Worm (Caenorhabditis elegans) whole organism, early embryonic: ENCODE measurements around the gene Y44A6B.3.

Experiments used
- B0310.2 ChIP-seq: sonication (generic microtip); optimal IDR thresholded peaks from 2 replicates; lab custom pipeline; 2016; ENCODE audit warnings: mild to moderate bottlenecking, missing genetic modification characterization, missing compliant biosample characterization
- F13C5.2 ChIP-seq: sonication (generic microtip); optimal IDR thresholded peaks from 2 replicates; lab custom pipeline; 2017; ENCODE audit warnings: mild to moderate bottlenecking, missing genetic modification characterization, inconsistent platforms, missing compliant biosample characterization
- aly-1 ChIP-seq: sonication (generic microtip); optimal IDR thresholded peaks from 2 replicates; lab custom pipeline; 2016; ENCODE audit warnings: missing genetic modification characterization, missing compliant biosample characterization
- ama-1 ChIP-seq: fragments of 150-350 bp; optimal IDR thresholded peaks from 2 replicates; lab custom pipeline; 2014
- ceh-13 ChIP-seq: fragments of 200-800 bp; sonication (Bioruptor generic); optimal IDR thresholded peaks from 2 replicates; lab custom pipeline; 2018; ENCODE audit warnings: mild to moderate bottlenecking, missing genetic modification characterization, missing compliant biosample characterization
- ceh-36 ChIP-seq: sonication (generic microtip); optimal IDR thresholded peaks from 2 replicates; lab custom pipeline; 2016; ENCODE audit warnings: missing genetic modification characterization, inconsistent platforms, missing compliant biosample characterization
- ets-7 ChIP-seq: sonication (generic microtip); optimal IDR thresholded peaks from 2 replicates; lab custom pipeline; 2016; ENCODE audit warnings: missing genotype, missing genetic modification characterization, missing compliant biosample characterization
- flt-1 ChIP-seq: fragments of 200-800 bp; sonication (Bioruptor generic); IDR thresholded peaks from 2 replicates; pipeline ENCODE4 v1.3.6; 2022; ENCODE audit warnings: missing genetic modification characterization, missing compliant biosample characterization
- hmbx-1 ChIP-seq: sonication (generic microtip); optimal IDR thresholded peaks from 2 replicates; lab custom pipeline; 2016; ENCODE audit warnings: mild to moderate bottlenecking, missing genetic modification characterization, missing compliant biosample characterization
- hmg-4 ChIP-seq: fragments of 200-800 bp; sonication (Bioruptor generic); optimal IDR thresholded peaks from 2 replicates; lab custom pipeline; 2018; ENCODE audit warnings: mild to moderate bottlenecking, missing genetic modification characterization, missing compliant biosample characterization
- hnd-1 ChIP-seq: sonication (generic microtip); optimal IDR thresholded peaks from 2 replicates; lab custom pipeline; 2016; ENCODE audit warnings: missing genetic modification characterization, missing compliant biosample characterization
- pes-1 ChIP-seq: fragments of 200-800 bp; sonication (Bioruptor generic); IDR thresholded peaks from 2 replicates; pipeline ENCODE4 v1.3.6; 2022; ENCODE audit warnings: missing genetic modification reagents, missing genetic modification characterization, missing compliant biosample characterization
- scrt-1 ChIP-seq: fragments of 200-800 bp; sonication (Bioruptor generic); IDR thresholded peaks from 2 replicates; pipeline ENCODE4 v1.3.6; 2022; ENCODE audit warnings: missing genetic modification characterization, missing compliant biosample characterization
- sea-1 ChIP-seq: fragments of 200-800 bp; sonication (Bioruptor generic); conservative IDR thresholded peaks from 2 replicates; pipeline ENCODE4 v1.3.6; 2022; ENCODE audit warnings: missing genetic modification characterization, missing compliant biosample characterization
- tbx-11 ChIP-seq: fragments of 200-800 bp; sonication (Bioruptor generic); IDR thresholded peaks from 2 replicates; pipeline ENCODE4 v1.3.6; 2022; ENCODE audit warnings: missing genetic modification characterization, missing compliant biosample characterization
- tbx-37 ChIP-seq: fragments of 200-800 bp; sonication (Bioruptor generic); conservative IDR thresholded peaks from 2 replicates; pipeline ENCODE4 v1.3.6; 2022; ENCODE audit warnings: missing genetic modification reagents, missing genetic modification characterization, missing compliant biosample characterization
- tra-4 ChIP-seq: sonication (generic microtip); optimal IDR thresholded peaks from 2 replicates; lab custom pipeline; 2017; ENCODE audit warnings: missing genetic modification characterization, missing compliant biosample characterization

The Y44A6B.3 gene

DNA sequence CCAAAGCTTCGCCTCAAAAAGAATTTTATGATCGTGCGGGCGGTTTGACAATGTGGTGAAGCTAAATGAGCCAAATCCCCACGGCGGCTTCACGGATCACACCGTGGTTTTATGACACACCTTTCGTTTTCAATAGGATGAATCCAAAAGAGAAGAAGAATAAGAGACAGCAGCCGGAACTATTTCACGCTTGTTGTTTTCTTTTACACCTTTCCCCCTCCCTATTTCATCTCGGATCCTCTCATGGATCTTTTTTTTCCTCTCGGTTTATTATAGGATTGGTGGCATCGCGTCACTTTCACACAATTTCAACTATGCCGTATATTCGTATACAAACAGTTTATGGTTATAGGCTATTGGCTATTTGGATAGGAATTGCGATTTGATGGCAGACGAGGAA is 25.5 kb upstream of the Y44A6B.3 start:
- no peak for TF ChIP-seq hmg-4
- no peak for TF ChIP-seq ets-7 (tag; lab: Kevin White, UChicago)
- no peak for TF ChIP-seq ceh-13 (GFP tag; lab: Kevin White, UChicago)
- no peak for TF ChIP-seq F13C5.2
- no peak for TF ChIP-seq scrt-1
- no peak for TF ChIP-seq ama-1 (lab: Kevin White, UChicago)
- TF ChIP-seq tra-4 (tag; lab: Kevin White, UChicago): no peak
- no peak for TF ChIP-seq flt-1 (GFP tag; lab: Robert Waterston, UW)
- no peak for TF ChIP-seq tbx-37 (GFP tag; lab: Robert Waterston, UW)
- TF ChIP-seq pes-1: no peak
- TF ChIP-seq sea-1 (GFP tag; lab: Robert Waterston, UW): no peak

ce11 chrV:20662474-20662873 is 24.2 kb upstream of the Y44A6B.3 start:
- TF ChIP-seq ama-1 (lab: Kevin White, UChicago) (no peak), B0310.2 (tag; lab: Kevin White, UChicago) (no peak), F13C5.2 (no peak), tra-4 (tag; lab: Kevin White, UChicago) (no peak), ets-7 (tag; lab: Kevin White, UChicago) (no peak), ceh-36 (tag; lab: Kevin White, UChicago) (no peak), scrt-1 (no peak), hnd-1 (tag; lab: Kevin White, UChicago) (no peak), ceh-13 (GFP tag; lab: Kevin White, UChicago) (no peak), pes-1 (no peak), tbx-37 (GFP tag; lab: Robert Waterston, UW) (no peak)

DNA sequence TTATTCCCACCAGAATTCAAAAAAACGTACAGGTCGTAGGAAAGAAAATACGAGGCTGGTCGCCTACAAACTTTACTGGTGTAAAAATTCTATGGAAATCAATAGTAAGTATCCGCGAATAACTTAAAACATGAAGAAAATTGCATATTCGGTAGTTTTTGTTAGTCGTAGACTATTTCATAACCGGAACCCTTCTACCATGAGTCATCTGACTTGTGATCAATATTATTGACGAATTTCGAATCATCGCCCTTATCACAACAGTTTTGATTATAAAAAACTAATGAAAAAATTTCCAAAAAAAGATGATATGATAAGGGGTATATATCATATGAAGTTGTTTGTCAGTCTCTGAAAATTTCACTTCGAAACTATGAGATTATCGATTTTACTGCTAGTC is 21.8 kb upstream of the Y44A6B.3 start, which contains the start of gene W01F3.2:
W01F3.2 (plus strand) TSS at position 301 of the 400 bp plus-strand sequence.
- TF ChIP-seq ceh-36 (tag; lab: Kevin White, UChicago) (no peak), ceh-13 (GFP tag; lab: Kevin White, UChicago) (no peak), ets-7 (tag; lab: Kevin White, UChicago) (no peak), hmg-4 (no peak), flt-1 (GFP tag; lab: Robert Waterston, UW) (no peak), pes-1 (no peak), ama-1 (lab: Kevin White, UChicago) (no peak), F13C5.2 (no peak), hmbx-1 (tag; lab: Kevin White, UChicago) (no peak), aly-1 (tag; lab: Kevin White, UChicago) (no peak), scrt-1 (no peak)

DNA sequence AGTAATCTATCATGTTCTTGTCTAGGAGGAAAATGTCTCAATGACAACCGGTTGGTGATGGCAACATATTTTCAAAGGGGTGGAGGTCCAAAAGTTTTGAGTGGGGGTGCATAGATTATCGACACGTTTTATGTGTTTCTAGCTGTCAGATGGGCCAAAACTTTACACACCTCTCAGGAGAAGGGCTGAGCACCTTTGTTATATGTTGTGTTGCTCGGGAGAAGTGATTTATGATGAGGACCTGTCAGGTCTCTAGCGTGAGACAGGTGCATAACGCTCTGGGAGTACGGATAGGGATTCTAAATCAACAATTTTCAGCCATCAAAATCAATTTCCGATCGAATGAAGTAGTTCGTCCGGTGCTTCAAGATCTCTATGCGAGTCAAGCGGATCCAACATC is 18.4 kb upstream of the Y44A6B.3 start:
- TF ChIP-seq ets-7 (tag; lab: Kevin White, UChicago): no peak
- no peak for TF ChIP-seq tbx-11 (GFP tag; lab: Robert Waterston, UW)
- TF ChIP-seq flt-1 (GFP tag; lab: Robert Waterston, UW): no peak

DNA sequence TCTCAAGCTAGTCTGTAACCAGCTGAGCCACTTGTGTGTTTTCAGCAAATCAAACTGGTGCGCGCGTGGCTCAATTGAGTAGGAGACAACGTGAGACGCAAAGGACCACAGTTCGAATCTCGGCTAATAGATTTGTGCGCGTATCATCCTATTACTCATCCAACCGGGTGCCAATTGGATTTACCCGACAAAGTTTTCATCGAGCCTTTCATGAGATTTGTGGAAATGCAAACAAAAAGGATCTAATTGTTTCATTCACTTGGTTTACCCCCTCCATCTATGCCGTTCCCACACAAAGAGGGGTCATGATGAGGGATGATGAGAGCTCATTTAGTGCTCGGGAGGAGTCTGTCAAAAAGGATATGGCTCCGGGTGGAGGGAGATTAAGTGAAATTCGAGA is 16.9 kb upstream of the Y44A6B.3 start:
- TF ChIP-seq hmbx-1 (tag; lab: Kevin White, UChicago): no peak
- no peak for TF ChIP-seq tra-4 (tag; lab: Kevin White, UChicago)
- TF ChIP-seq ama-1 (lab: Kevin White, UChicago): no peak
- TF ChIP-seq ets-7 (tag; lab: Kevin White, UChicago): no peak

DNA sequence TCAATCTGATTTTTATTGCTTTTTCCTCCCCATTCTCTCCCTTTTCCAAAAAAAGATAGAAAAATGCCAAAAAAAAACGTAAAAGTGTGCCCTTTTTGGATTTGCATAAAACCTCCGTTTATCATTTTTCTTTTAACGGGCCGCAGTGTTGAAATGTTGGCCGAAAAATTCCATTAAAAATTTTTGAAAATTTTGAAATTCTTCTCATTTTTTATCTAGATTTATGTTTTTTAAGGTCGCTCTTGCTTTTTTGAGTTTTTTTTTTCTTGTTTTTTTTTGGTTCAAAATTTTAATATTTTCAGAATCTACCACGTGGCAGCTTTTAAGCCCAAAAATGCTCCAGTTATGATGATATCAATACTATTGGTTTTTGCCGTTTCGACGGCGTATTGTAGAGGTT is 16.1 kb upstream of the Y44A6B.3 start, which contains the start of gene mnr-1:
mnr-1 (plus strand) TSS at position 301 of the 400 bp plus-strand sequence.
- no peak for TF ChIP-seq B0310.2 (tag; lab: Kevin White, UChicago)
- TF ChIP-seq scrt-1: no peak

DNA sequence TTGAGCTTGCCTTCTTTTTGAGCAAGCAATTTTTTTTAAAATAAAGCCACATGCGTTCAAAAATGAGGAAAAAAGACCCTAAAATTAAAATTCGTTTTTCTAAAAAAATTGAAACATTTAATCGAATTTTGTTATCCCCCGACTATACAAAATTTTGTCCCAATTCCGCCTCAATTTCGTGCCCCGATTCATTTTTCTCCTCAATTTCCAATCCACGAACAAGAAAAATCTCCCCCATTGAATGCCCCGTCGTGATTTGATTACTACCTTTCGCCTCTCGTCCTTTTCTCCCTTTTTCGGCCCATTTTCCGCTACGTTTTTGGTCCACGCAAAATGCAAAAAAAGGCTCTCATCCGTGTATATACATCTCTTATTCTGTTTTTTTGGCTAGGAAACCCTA is 13.7 kb upstream of the Y44A6B.3 start:
- no peak for TF ChIP-seq hnd-1 (tag; lab: Kevin White, UChicago)
- TF ChIP-seq tbx-11 (GFP tag; lab: Robert Waterston, UW): no peak
- no peak for TF ChIP-seq hmg-4
- no peak for TF ChIP-seq flt-1 (GFP tag; lab: Robert Waterston, UW)
- no peak for TF ChIP-seq B0310.2 (tag; lab: Kevin White, UChicago)
- TF ChIP-seq sea-1 (GFP tag; lab: Robert Waterston, UW): no peak
- no peak for TF ChIP-seq hmbx-1 (tag; lab: Kevin White, UChicago)
- TF ChIP-seq F13C5.2: no peak
- no peak for TF ChIP-seq ets-7 (tag; lab: Kevin White, UChicago)
- no peak for TF ChIP-seq scrt-1
- TF ChIP-seq pes-1: no peak
- no peak for TF ChIP-seq aly-1 (tag; lab: Kevin White, UChicago)
- no peak for TF ChIP-seq tra-4 (tag; lab: Kevin White, UChicago)
- TF ChIP-seq ama-1 (lab: Kevin White, UChicago): no peak

DNA sequence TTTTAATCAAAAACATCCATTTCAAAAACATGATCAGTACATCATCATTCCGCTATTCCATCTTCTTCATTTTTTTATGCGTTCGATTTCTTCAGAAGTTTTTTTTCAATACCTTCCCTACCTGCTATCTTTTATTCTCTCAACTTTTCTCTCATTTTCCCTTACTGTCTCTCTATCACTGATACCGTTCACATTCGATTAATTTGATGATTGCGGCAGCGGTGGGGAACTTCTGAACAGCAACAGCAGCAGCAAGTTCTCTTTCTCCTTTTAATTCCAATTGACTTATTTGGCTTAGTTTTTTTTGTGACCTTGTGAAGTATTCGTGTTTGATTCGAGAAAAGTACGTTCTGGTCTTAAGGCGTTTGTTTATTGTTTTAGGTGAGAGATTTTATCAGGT is 10.6 kb upstream of the Y44A6B.3 start:
- no peak for TF ChIP-seq hnd-1 (tag; lab: Kevin White, UChicago)
- no peak for TF ChIP-seq F13C5.2
- no peak for TF ChIP-seq ceh-36 (tag; lab: Kevin White, UChicago)
- TF ChIP-seq ama-1 (lab: Kevin White, UChicago): no peak
- TF ChIP-seq hmg-4: no peak
- no peak for TF ChIP-seq aly-1 (tag; lab: Kevin White, UChicago)
- TF ChIP-seq ceh-13 (GFP tag; lab: Kevin White, UChicago): no peak
- no peak for TF ChIP-seq flt-1 (GFP tag; lab: Robert Waterston, UW)
- TF ChIP-seq ets-7 (tag; lab: Kevin White, UChicago): no peak
- no peak for TF ChIP-seq scrt-1
- TF ChIP-seq sea-1 (GFP tag; lab: Robert Waterston, UW): no peak
- TF ChIP-seq hmbx-1 (tag; lab: Kevin White, UChicago): no peak
- TF ChIP-seq B0310.2 (tag; lab: Kevin White, UChicago): no peak
- no peak for TF ChIP-seq tra-4 (tag; lab: Kevin White, UChicago)
- no peak for TF ChIP-seq tbx-11 (GFP tag; lab: Robert Waterston, UW)
